Worm (Caenorhabditis elegans): ENCODE data around the gene sknr-1.

ce11 chrV:2673807-2674206, 48.5 kb upstream of the sknr-1 start:
- no peak for TF ChIP-seq nhr-25 (tag; optimal IDR thresholded peaks at IDR 0.05)
- no peak for TF ChIP-seq aly-2 (tag; optimal IDR thresholded peaks at IDR 0.05)
- TF ChIP-seq nhr-12 (tag; optimal IDR thresholded peaks at IDR 0.05), result no peak
- no peak for TF ChIP-seq egl-27 (tag; optimal IDR thresholded peaks at IDR 0.05)
- no peak for TF ChIP-seq zag-1 (tag; optimal IDR thresholded peaks at IDR 0.05)
- TF ChIP-seq sem-4 (tag; optimal IDR thresholded peaks at IDR 0.05), result no peak
- no peak for TF ChIP-seq nhr-6 (tag; optimal IDR thresholded peaks at IDR 0.05)
- TF ChIP-seq snpc-4 (tag; optimal IDR thresholded peaks at IDR 0.05), result no peak
- peak; percentile 57 for TF ChIP-seq lin-13 (GFP tag; optimal IDR thresholded peaks at IDR 0.05)
- no peak for TF ChIP-seq mab-5 (tag; optimal IDR thresholded peaks at IDR 0.05)

All from whole organism, L2 larva.